Worm (Caenorhabditis elegans) whole organism, early embryonic: ENCODE data around the gene srh-274.

Source experiments
- ama-1 ChIP-seq: fragments of 150-350 bp; optimal IDR thresholded peaks from 2 replicates; lab custom pipeline; 2014
- flt-1 ChIP-seq: fragments of 200-800 bp; sonication (Bioruptor generic); IDR thresholded peaks from 2 replicates; pipeline ENCODE4 v1.3.6; 2022; ENCODE audit warnings: missing genetic modification characterization, missing compliant biosample characterization
- hnd-1 ChIP-seq: sonication (generic microtip); optimal IDR thresholded peaks from 2 replicates; lab custom pipeline; 2016; ENCODE audit warnings: missing genetic modification characterization, missing compliant biosample characterization
- pes-1 ChIP-seq: fragments of 200-800 bp; sonication (Bioruptor generic); IDR thresholded peaks from 2 replicates; pipeline ENCODE4 v1.3.6; 2022; ENCODE audit warnings: missing genetic modification reagents, missing genetic modification characterization, missing compliant biosample characterization
- scrt-1 ChIP-seq: fragments of 200-800 bp; sonication (Bioruptor generic); IDR thresholded peaks from 2 replicates; pipeline ENCODE4 v1.3.6; 2022; ENCODE audit warnings: missing genetic modification characterization, missing compliant biosample characterization
- sea-1 ChIP-seq: fragments of 200-800 bp; sonication (Bioruptor generic); conservative IDR thresholded peaks from 2 replicates; pipeline ENCODE4 v1.3.6; 2022; ENCODE audit warnings: missing genetic modification characterization, missing compliant biosample characterization

ce11 chrII:1026670-1027069, 43.7 kb downstream of the srh-274 start, which contains the start of gene M01D1.12:
- TF ChIP-seq flt-1 (GFP tag; lab: Robert Waterston, UW) = no peak
- no peak for TF ChIP-seq hnd-1 (tag; lab: Kevin White, UChicago)
- TF ChIP-seq ama-1 = no peak
- no peak for TF ChIP-seq scrt-1 (GFP tag; lab: Robert Waterston, UW)
- no peak for TF ChIP-seq sea-1 (GFP tag; lab: Robert Waterston, UW)
- TF ChIP-seq pes-1 (GFP tag; lab: Robert Waterston, UW) = no peak
